Worm (Caenorhabditis elegans): ENCODE results near the gene Y57G11C.499.

ce11 chrIV:14766382-14766781 is 11.6 kb upstream of the Y57G11C.499 start, which contains the start of gene vti-1:
- no peak for TF ChIP-seq hmg-4 (GFP tag; optimal IDR thresholded peaks at IDR 0.05)
- no peak for TF ChIP-seq B0310.2 (tag; optimal IDR thresholded peaks at IDR 0.05)
- no peak for TF ChIP-seq pes-1 (GFP tag; IDR thresholded peaks at IDR 0.05)
- TF ChIP-seq hnd-1 (tag; optimal IDR thresholded peaks at IDR 0.05): no peak
- no peak for TF ChIP-seq ama-1 (optimal IDR thresholded peaks at IDR 0.05)
- TF ChIP-seq ceh-13 (GFP tag; optimal IDR thresholded peaks at IDR 0.05): no peak
- TF ChIP-seq scrt-1 (GFP tag; IDR thresholded peaks at IDR 0.05): no peak
- TF ChIP-seq ets-7 (tag; optimal IDR thresholded peaks at IDR 0.05): no peak
- TF ChIP-seq sea-1 (GFP tag; conservative IDR thresholded peaks at IDR 0.05): no peak
- no peak for TF ChIP-seq aly-1 (tag; optimal IDR thresholded peaks at IDR 0.05)
- TF ChIP-seq tra-4 (tag; optimal IDR thresholded peaks at IDR 0.05): no peak
- TF ChIP-seq F13C5.2 (tag; optimal IDR thresholded peaks at IDR 0.05): no peak
- no peak for TF ChIP-seq ceh-36 (tag; optimal IDR thresholded peaks at IDR 0.05)
